Fruit fly (Drosophila melanogaster) S2 (cell line): ENCODE data around the gene trr.

ENCODE experiments used
- CG8478 ChIP-seq: fragments of >200 bp; optimal IDR thresholded peaks from 2 replicates; lab custom pipeline; 2018
- CTCF ChIP-seq, 2 experiments: fragments of >200 bp; optimal IDR thresholded peaks; 2 replicates each; lab custom pipeline; 2018

dm6 chrX:1854873-1855272 lies 34.9 kb downstream of the trr start:
- no peak for TF ChIP-seq CG8478 (lab: Kevin White, UChicago)
- no peak for TF ChIP-seq CTCF (optimal IDR thresholded peaks at IDR 0.05; lab: Kevin White, UChicago)
